Fruit fly (Drosophila melanogaster): Measurements from ENCODE around the gene CG8475.

The CG8475 gene

DNA sequence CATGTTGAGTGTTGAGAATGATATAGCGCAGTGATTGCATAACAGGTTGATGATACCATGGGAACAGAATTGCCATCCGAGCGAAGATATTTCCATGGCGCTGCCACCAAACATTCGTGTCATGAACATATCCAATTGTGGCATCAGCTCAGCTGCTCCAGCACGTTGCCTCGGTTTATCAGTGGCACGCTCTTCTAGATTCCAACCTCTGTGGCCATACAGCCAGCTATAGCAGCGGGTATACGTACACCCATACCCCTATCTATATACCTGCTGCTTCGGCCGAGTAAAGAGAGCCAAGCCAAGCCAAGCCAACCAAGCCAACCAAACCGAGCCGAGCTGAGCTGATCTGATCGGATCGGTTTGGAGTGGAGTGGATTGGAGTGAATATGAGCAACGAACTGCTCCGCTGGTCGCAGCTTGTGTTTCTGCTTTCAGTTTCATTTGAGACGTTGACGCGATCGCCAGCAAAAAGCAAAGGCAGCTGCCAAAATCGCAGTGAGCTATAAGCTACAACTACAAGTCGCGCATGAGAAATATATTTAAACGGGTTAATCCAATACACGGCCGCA, 48.1 kb downstream of the CG8475 start (continued):
- TF ChIP-seq CG2120 (GFP tag; optimal IDR thresholded peaks at IDR 0.05): no peak
- TF ChIP-seq nom (GFP tag; optimal IDR thresholded peaks at IDR 0.05): peak; percentile 64
- no peak for TF ChIP-seq tin (GFP tag; optimal IDR thresholded peaks at IDR 0.05)
- TF ChIP-seq CG5245 (GFP tag; optimal IDR thresholded peaks at IDR 0.05): no peak
- no peak for TF ChIP-seq CG10274 (GFP tag; optimal IDR thresholded peaks at IDR 0.05)
- TF ChIP-seq CG18476 (GFP tag; optimal IDR thresholded peaks at IDR 0.05): no peak
- TF ChIP-seq Lim3 (GFP tag; IDR thresholded peaks at IDR 0.05): no peak
- TF ChIP-seq CG34376 (GFP tag; optimal IDR thresholded peaks at IDR 0.05): peak; percentile 14
- TF ChIP-seq so (GFP tag; IDR thresholded peaks at IDR 0.05): no peak
- 0 out of 2 replicates have a peak, but pooled peaks have one; percentile 9 for TF ChIP-seq sob (GFP tag; IDR thresholded peaks at IDR 0.05)
- TF ChIP-seq Med (GFP tag): peak; percentile 77
- no peak for TF ChIP-seq bigmax (GFP tag; optimal IDR thresholded peaks at IDR 0.05)
- peak; percentile 84 for TF ChIP-seq chinmo (GFP tag; IDR thresholded peaks at IDR 0.05; ENCODE audit: partially characterized antibody)
- peak; percentile 32; the same call in 1 of the 3 replicates for TF ChIP-seq ci (GFP tag; IDR thresholded peaks at IDR 0.05)
- TF ChIP-seq CG6175 (GFP tag; IDR thresholded peaks at IDR 0.05): peak; percentile 95
- no peak for TF ChIP-seq CG2678 (tag; optimal IDR thresholded peaks at IDR 0.05)
- TF ChIP-seq wor (GFP tag; IDR thresholded peaks at IDR 0.05): no peak
- TF ChIP-seq CG12769 (tag; optimal IDR thresholded peaks at IDR 0.05): peak; percentile 27
- no peak for TF ChIP-seq CG6254 (GFP tag; optimal IDR thresholded peaks at IDR 0.05)
- TF ChIP-seq CG12071 (GFP tag; optimal IDR thresholded peaks at IDR 0.05): peak; percentile 36
- no peak for TF ChIP-seq CG12236 (GFP tag; optimal IDR thresholded peaks at IDR 0.05)
- no peak for TF ChIP-seq CG16815 (GFP tag; optimal IDR thresholded peaks at IDR 0.05)
- no peak for TF ChIP-seq ase (GFP tag; IDR thresholded peaks at IDR 0.05)
- no peak for TF ChIP-seq Oli (tag; optimal IDR thresholded peaks at IDR 0.05)
- peak; percentile 13; the same call in 1 of the 2 replicates for TF ChIP-seq Atf6 (GFP tag; IDR thresholded peaks at IDR 0.05)
- TF ChIP-seq CG13894 (tag; optimal IDR thresholded peaks at IDR 0.05): peak; percentile 83
- TF ChIP-seq twi (tag; optimal IDR thresholded peaks at IDR 0.05): no peak
- no peak for TF ChIP-seq ken (GFP tag; IDR thresholded peaks at IDR 0.05)
- peak; percentile 6 for TF ChIP-seq CG8290 (GFP tag; optimal IDR thresholded peaks at IDR 0.05)
- TF ChIP-seq CG8290 (tag; optimal IDR thresholded peaks at IDR 0.05): peak in 1 of 2 experiments; percentile 47
- peak; percentile 49; the same call in 1 of the 2 replicates for TF ChIP-seq vvl (GFP tag; IDR thresholded peaks at IDR 0.05)
- no peak for TF ChIP-seq bsh (GFP tag; optimal IDR thresholded peaks at IDR 0.05)
- TF ChIP-seq Chrac-16 (GFP tag; optimal IDR thresholded peaks at IDR 0.05): no peak
- no peak for TF ChIP-seq CG1602 (GFP tag; optimal IDR thresholded peaks at IDR 0.05)
- TF ChIP-seq CoRest (tag; optimal IDR thresholded peaks at IDR 0.05): no peak
- TF ChIP-seq CG8944 (GFP tag; optimal IDR thresholded peaks at IDR 0.05): no peak
- peak; percentile 5 for TF ChIP-seq sug (tag; optimal IDR thresholded peaks at IDR 0.05)
- TF ChIP-seq CG30020 (tag; optimal IDR thresholded peaks at IDR 0.05): no peak
- TF ChIP-seq lmd (GFP tag; IDR thresholded peaks at IDR 0.05): no peak
- TF ChIP-seq odd (GFP tag; optimal IDR thresholded peaks at IDR 0.05): no peak
- TF ChIP-seq CG2116 (GFP tag; optimal IDR thresholded peaks at IDR 0.05): no peak
- TF ChIP-seq CG31441 (GFP tag; IDR thresholded peaks at IDR 0.05): no peak
- TF ChIP-seq CG15011 (GFP tag; optimal IDR thresholded peaks at IDR 0.05): no peak
- no peak for TF ChIP-seq YL-1 (GFP tag; optimal IDR thresholded peaks at IDR 0.05)
- 0 out of 3 replicates have a peak, but pooled peaks have one; percentile 42 for TF ChIP-seq CG2199 (GFP tag; IDR thresholded peaks at IDR 0.05)
- no peak for TF ChIP-seq psq (GFP tag; optimal IDR thresholded peaks at IDR 0.05)
- TF ChIP-seq lab (GFP tag; optimal IDR thresholded peaks at IDR 0.05): peak; percentile 6
- TF ChIP-seq B-H2 (GFP tag; optimal IDR thresholded peaks at IDR 0.05): peak; percentile 19
- peak; percentile 11 for TF ChIP-seq sd (tag; optimal IDR thresholded peaks at IDR 0.05)
- TF ChIP-seq insv (GFP tag; optimal IDR thresholded peaks at IDR 0.05): peak in 1 of 2 experiments; percentile 62
- no peak for TF ChIP-seq tna (GFP tag; IDR thresholded peaks at IDR 0.05; ENCODE audit: partially characterized antibody)
